Fruit fly (Drosophila melanogaster): ENCODE data around the gene Tsp86D.

Gene Tsp86D

DNA sequence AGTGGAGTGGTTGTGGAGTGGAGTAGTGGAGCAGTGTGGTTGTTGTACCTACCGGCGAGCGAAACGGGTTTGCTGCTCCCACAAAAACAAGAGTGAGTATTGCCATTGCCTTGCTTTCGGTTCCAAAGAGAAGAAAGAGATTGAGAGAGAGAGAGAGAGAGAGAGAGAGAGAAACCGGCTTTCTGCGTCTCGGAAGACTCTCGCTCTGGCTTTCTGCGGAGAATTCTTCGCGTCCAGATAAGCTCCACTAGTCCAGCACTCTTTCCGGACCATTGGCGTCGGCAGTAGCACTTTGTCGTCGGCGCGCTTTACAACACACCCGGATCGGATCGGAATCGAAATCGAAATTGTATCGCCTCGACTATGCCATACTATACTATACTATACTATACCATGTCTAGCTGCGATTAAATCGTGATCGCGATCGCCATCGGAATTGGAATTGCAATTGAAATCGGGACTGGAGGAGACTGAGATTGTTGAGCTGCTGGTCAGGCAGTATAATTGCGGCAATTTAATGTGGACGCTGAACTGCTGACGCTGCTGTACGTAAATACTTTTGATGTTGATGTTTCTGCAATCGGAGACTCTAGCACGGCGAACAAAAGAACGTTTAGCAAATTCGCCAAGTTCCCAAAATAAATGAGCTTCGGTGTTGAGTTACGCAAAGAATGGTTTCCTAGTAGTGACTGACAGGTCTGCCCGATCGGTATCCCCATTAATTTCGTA, 41.5 kb upstream of the Tsp86D start, which contains the start of gene Cad86C (continued):
- TF ChIP-seq CG1832 (GFP tag; optimal IDR thresholded peaks at IDR 0.05) (no peak), TFAM (GFP tag; optimal IDR thresholded peaks at IDR 0.05) (no peak), Ssrp (tag; optimal IDR thresholded peaks at IDR 0.05) (no peak), Hey (tag; optimal IDR thresholded peaks at IDR 0.05) (no peak), CG13287 (GFP tag; IDR thresholded peaks at IDR 0.05; ENCODE audit: partially characterized antibody) (peak; percentile 61), insv (GFP tag; optimal IDR thresholded peaks at IDR 0.05) (no peak), ara (GFP tag; IDR thresholded peaks at IDR 0.05) (no peak), Xbp1 (GFP tag; optimal IDR thresholded peaks at IDR 0.05) (no peak), Ada2b (GFP tag; IDR thresholded peaks at IDR 0.05) (no peak), Trl (optimal IDR thresholded peaks at IDR 0.05) (peak; percentile 95 to 96), Trl (GFP tag; optimal IDR thresholded peaks at IDR 0.05) (no peak), Abd-B (GFP tag; optimal IDR thresholded peaks at IDR 0.05) (no peak), CG14050 (GFP tag; IDR thresholded peaks at IDR 0.05) (no peak), tll (GFP tag; optimal IDR thresholded peaks at IDR 0.05) (no peak), CG6791 (GFP tag; IDR thresholded peaks at IDR 0.05; ENCODE audit: partially characterized antibody) (peak; percentile 63; the same call in 2 of the 3 replicates), Myb (GFP tag; optimal IDR thresholded peaks at IDR 0.05) (no peak), Awh (GFP tag; IDR thresholded peaks at IDR 0.05) (no peak), hbn (GFP tag; IDR thresholded peaks at IDR 0.05; ENCODE audit: partially characterized antibody) (peak; percentile 52), btn (GFP tag; optimal IDR thresholded peaks at IDR 0.05) (no peak), Bdp1 (GFP tag; optimal IDR thresholded peaks at IDR 0.05) (no peak), Chrac-16 (GFP tag; optimal IDR thresholded peaks at IDR 0.05) (no peak), Pdp1 (GFP tag; optimal IDR thresholded peaks at IDR 0.05) (no peak), sim (GFP tag; IDR thresholded peaks at IDR 0.05) (peak; percentile 11; the same call in 1 of the 2 replicates), vvl (GFP tag; IDR thresholded peaks at IDR 0.05) (peak; percentile 49; the same call in 1 of the 2 replicates), CG6272 (GFP tag; IDR thresholded peaks at IDR 0.05) (no peak), CG2199 (GFP tag; IDR thresholded peaks at IDR 0.05) (no peak), CG31388 (GFP tag; optimal IDR thresholded peaks at IDR 0.05) (no peak), ssp (GFP tag; IDR thresholded peaks at IDR 0.05) (no peak), jigr1 (GFP tag; IDR thresholded peaks at IDR 0.05) (no peak), ind (GFP tag; optimal IDR thresholded peaks at IDR 0.05) (no peak), Dbx (GFP tag; IDR thresholded peaks at IDR 0.05) (0 out of 3 replicates have a peak, but pooled peaks have one; percentile 21), D (optimal IDR thresholded peaks at IDR 0.05) (no peak), D (GFP tag; optimal IDR thresholded peaks at IDR 0.05) (no peak), Xrp1 (GFP tag; IDR thresholded peaks at IDR 0.05) (peak; percentile 6; the same call in 1 of the 2 replicates), sqz (GFP tag; optimal IDR thresholded peaks at IDR 0.05) (no peak), Bgb (GFP tag; IDR thresholded peaks at IDR 0.05; ENCODE audit: partially characterized antibody) (peak; percentile 69), CG6854 (GFP tag; optimal IDR thresholded peaks at IDR 0.05) (peak; percentile 5), CG1024 (GFP tag; IDR thresholded peaks at IDR 0.05) (no peak), Hmr (GFP tag; optimal IDR thresholded peaks at IDR 0.05) (no peak), chn (GFP tag; optimal IDR thresholded peaks at IDR 0.05) (no peak), CG2202 (tag; optimal IDR thresholded peaks at IDR 0.05) (no peak), CG11398 (GFP tag; optimal IDR thresholded peaks at IDR 0.05) (no peak), CG32532 (GFP tag; IDR thresholded peaks at IDR 0.05) (peak; percentile 63; the same call in 1 of the 2 replicates), CG4328 (GFP tag; optimal IDR thresholded peaks at IDR 0.05) (no peak), kay (GFP tag; optimal IDR thresholded peaks at IDR 0.05) (no peak), Doc3 (GFP tag; IDR thresholded peaks at IDR 0.05; ENCODE audit: partially characterized antibody) (0 out of 3 replicates have a peak, but pooled peaks have one; percentile 61), bab2 (GFP tag; optimal IDR thresholded peaks at IDR 0.05) (no peak), dpn (GFP tag; optimal IDR thresholded peaks at IDR 0.05) (no peak)

Measured in whole organism, embryonic.